Fruit fly (Drosophila melanogaster) whole organism, prepupa: ENCODE results near the gene pr.

ENCODE experiments used
- CG3032 ChIP-seq: fragments of 200-800 bp; optimal IDR thresholded peaks from 2 replicates; lab custom pipeline; 2019; ENCODE audit warnings: missing biosample characterization, mild to moderate bottlenecking, missing genetic modification characterization, moderate library complexity
- CG34406 ChIP-seq: fragments of 200-800 bp; sonication (Bioruptor generic); optimal IDR thresholded peaks from 3 replicates; lab custom pipeline; 2016; ENCODE audit warnings: missing biosample characterization, missing genetic modification characterization
- CG6792 ChIP-seq: fragments of 200-800 bp; sonication (Bioruptor generic); optimal IDR thresholded peaks from 3 replicates; lab custom pipeline; 2016; ENCODE audit warnings: missing biosample characterization, missing genetic modification characterization
- Hr39 ChIP-seq: fragments of 200-800 bp; sonication (Bioruptor generic); optimal IDR thresholded peaks from 2 replicates; lab custom pipeline; 2016; ENCODE audit warnings: missing biosample characterization, missing genetic modification characterization
- Met ChIP-seq: fragments of 200-800 bp; sonication (Bioruptor generic); optimal IDR thresholded peaks from 3 replicates; lab custom pipeline; 2016; ENCODE audit warnings: missing biosample characterization, missing genetic modification characterization

DNA sequence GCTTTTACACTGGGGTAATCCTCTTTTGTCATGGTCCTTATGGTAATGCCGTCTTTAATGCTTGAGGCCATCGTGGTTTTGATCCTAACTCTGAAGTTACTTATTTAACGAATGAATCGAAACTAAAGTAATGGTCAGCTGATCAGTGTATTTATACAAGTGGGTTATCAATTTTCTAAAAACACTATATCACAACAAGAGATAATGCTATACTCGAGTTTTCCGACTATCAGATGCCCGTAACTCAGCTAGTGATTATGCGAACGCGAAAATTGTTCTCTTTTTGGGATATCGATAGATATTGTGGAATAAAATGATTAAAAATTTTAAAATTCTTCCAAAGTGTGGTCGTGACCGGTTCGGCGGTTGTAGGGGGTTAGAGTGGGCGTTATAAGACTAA lies 49.5 kb downstream of the pr start, which contains the start of gene AANATL3:
- TF ChIP-seq Hr39 (GFP tag; lab: Kevin White, UChicago) (no peak), CG3032 (no peak), CG6792 (no peak), Met (GFP tag; lab: Kevin White, UChicago) (no peak), CG34406 (no peak)
